Fruit fly (Drosophila melanogaster): ENCODE results near the gene Kat60.

- TF ChIP-seq Sin3A (optimal IDR thresholded peaks at IDR 0.05) (no peak), Myc (optimal IDR thresholded peaks at IDR 0.05) (no peak), h (optimal IDR thresholded peaks at IDR 0.05) (no peak), insv (optimal IDR thresholded peaks at IDR 0.05) (no peak), ttk (optimal IDR thresholded peaks at IDR 0.05) (no peak)
Measured at dm6 chr3R:5217278-5217714, 14.7 kb downstream of the Kat60 start, which contains the start of gene cno.

Measured in Kc167 (cell line).